Worm (Caenorhabditis elegans) whole organism, L1 larva: ENCODE results near the gene alh-11.

ENCODE experiments used
- Y116A8C.19 ChIP-seq: sonication (generic microtip); optimal IDR thresholded peaks from 2 replicates; lab custom pipeline; 2016; ENCODE audit warnings: missing compliant biosample characterization, missing genetic modification characterization, borderline replicate concordance
- aha-1 ChIP-seq: fragments of 150-350 bp; optimal IDR thresholded peaks from 2 replicates; lab custom pipeline; 2014; ENCODE audit warnings: missing biosample characterization, missing genetic modification characterization
- blmp-1 ChIP-seq: fragments of 150-350 bp; optimal IDR thresholded peaks from 2 replicates; lab custom pipeline; 2014; ENCODE audit warnings: missing biosample characterization, missing genetic modification characterization
- ceh-8 ChIP-seq: fragments of 200-800 bp; sonication (Bioruptor generic); optimal IDR thresholded peaks from 2 replicates; lab custom pipeline; 2018; ENCODE audit warnings: mild to moderate bottlenecking, missing genetic modification characterization, moderate library complexity, missing compliant biosample characterization
- ceh-82 ChIP-seq, 3 experiments: fragments of 150-350 bp in 1 of 3; sonication (generic microtip) in 2 of 3; optimal IDR thresholded peaks; 2 replicates each; lab custom pipeline; 2014 to 2017; ENCODE audit warnings: missing biosample characterization in 3 of 3, missing genetic modification characterization in 3 of 3
- ceh-88 ChIP-seq: fragments of 200-800 bp; sonication (Bioruptor generic); IDR thresholded peaks from 2 replicates; pipeline ENCODE4 v1.3.6; 2022; ENCODE audit warnings: missing genetic modification characterization, missing compliant biosample characterization
- ces-1 ChIP-seq: fragments of 150-350 bp; optimal IDR thresholded peaks from 2 replicates; lab custom pipeline; 2014; ENCODE audit warnings: missing biosample characterization, missing genetic modification reagents, missing genetic modification characterization
- dsc-1 ChIP-seq: sonication (generic microtip); optimal IDR thresholded peaks from 2 replicates; lab custom pipeline; 2016; ENCODE audit warnings: mild to moderate bottlenecking, missing genetic modification characterization, missing compliant biosample characterization
- egl-27 ChIP-seq, 2 experiments: fragments of 150-350 bp in 1 of 2; sonication (generic microtip); optimal IDR thresholded peaks; 3 replicates each; lab custom pipeline; 2017 to 2018; ENCODE audit warnings: missing biosample characterization in 2 of 2, missing genetic modification characterization in 2 of 2, missing genetic modification reagents in 2 of 2
- ets-5 ChIP-seq: fragments of 200-800 bp; sonication (Bioruptor generic); IDR thresholded peaks from 2 replicates; pipeline ENCODE4 v1.3.6; 2022; ENCODE audit warnings: missing genetic modification characterization, missing compliant biosample characterization
- fkh-4 ChIP-seq: sonication (generic microtip); optimal IDR thresholded peaks from 2 replicates; lab custom pipeline; 2016; ENCODE audit warnings: missing compliant biosample characterization, missing genetic modification characterization, borderline replicate concordance
- fkh-8 ChIP-seq: sonication (generic microtip); optimal IDR thresholded peaks from 2 replicates; lab custom pipeline; 2016; ENCODE audit warnings: mild to moderate bottlenecking, missing genetic modification characterization, missing compliant biosample characterization
- hpl-2 ChIP-seq: fragments of 150-350 bp; optimal IDR thresholded peaks from 2 replicates; lab custom pipeline; 2014; ENCODE audit warnings: missing biosample characterization, missing genetic modification reagents, missing genetic modification characterization
- jun-1 ChIP-seq: fragments of 150-350 bp; optimal IDR thresholded peaks from 2 replicates; lab custom pipeline; 2014; ENCODE audit warnings: missing biosample characterization, missing genetic modification reagents, missing genetic modification characterization
- lin-15B ChIP-seq: fragments of 150-350 bp; sonication (generic microtip); optimal IDR thresholded peaks from 3 replicates; lab custom pipeline; 2014; ENCODE audit warnings: missing biosample characterization, missing genetic modification characterization
- lin-35 ChIP-seq, 2 experiments: fragments of 150-350 bp; optimal IDR thresholded peaks; 2 replicates each; lab custom pipeline; 2014; ENCODE audit warnings: missing biosample characterization in 2 of 2, missing genetic modification characterization in 2 of 2, missing genetic modification reagents in 2 of 2
- lsy-2 ChIP-seq, 2 experiments: fragments of 150-350 bp; optimal IDR thresholded peaks; 2 replicates each; lab custom pipeline; 2014; ENCODE audit warnings: missing biosample characterization in 2 of 2, missing genetic modification characterization in 2 of 2
- mef-2 ChIP-seq: fragments of 150-350 bp; optimal IDR thresholded peaks from 2 replicates; lab custom pipeline; 2014; ENCODE audit warnings: missing biosample characterization, missing genetic modification characterization
- mep-1 ChIP-seq: fragments of 150-350 bp; optimal IDR thresholded peaks from 2 replicates; lab custom pipeline; 2014; ENCODE audit warnings: missing biosample characterization, missing genetic modification characterization
- nhr-12 ChIP-seq: sonication (generic microtip); optimal IDR thresholded peaks from 2 replicates; lab custom pipeline; 2017; ENCODE audit warnings: missing biosample characterization, missing genetic modification characterization
- nhr-19 ChIP-seq: fragments of 200-800 bp; sonication (Bioruptor generic); conservative IDR thresholded peaks from 2 replicates; pipeline ENCODE4 v1.3.6; 2022; ENCODE audit warnings: missing genetic modification characterization, missing compliant biosample characterization
- nhr-20 ChIP-seq: sonication (generic microtip); optimal IDR thresholded peaks from 2 replicates; lab custom pipeline; 2016; ENCODE audit warnings: mild to moderate bottlenecking, missing genetic modification characterization, missing compliant biosample characterization
- nhr-47 ChIP-seq: sonication (generic microtip); optimal IDR thresholded peaks from 2 replicates; lab custom pipeline; 2016; ENCODE audit warnings: mild to moderate bottlenecking, missing genetic modification characterization, moderate library complexity, missing compliant biosample characterization
- nhr-85 ChIP-seq: sonication (generic microtip); peaks from one replicate; lab custom pipeline; 2016; ENCODE audit warnings: missing genetic modification characterization, inconsistent platforms, missing compliant biosample characterization
- pqm-1 ChIP-seq: sonication (generic microtip); optimal IDR thresholded peaks from 3 replicates; lab custom pipeline; 2017; ENCODE audit warnings: missing biosample characterization, missing genetic modification characterization
- rnt-1 ChIP-seq: sonication (generic microtip); optimal IDR thresholded peaks from 2 replicates; lab custom pipeline; 2016; ENCODE audit warnings: mild to moderate bottlenecking, missing genetic modification characterization, moderate library complexity, missing compliant biosample characterization
- snpc-4 ChIP-seq: fragments of 150-350 bp; optimal IDR thresholded peaks from 2 replicates; lab custom pipeline; 2014; ENCODE audit warnings: missing biosample characterization, missing genetic modification characterization
- sox-4 ChIP-seq: sonication (generic microtip); optimal IDR thresholded peaks from 2 replicates; lab custom pipeline; 2016; ENCODE audit warnings: missing genetic modification characterization, missing compliant biosample characterization
- swsn-7 ChIP-seq: sonication (generic microtip); optimal IDR thresholded peaks from 2 replicates; lab custom pipeline; 2016; ENCODE audit warnings: missing genetic modification characterization, missing compliant biosample characterization
- tbx-2 ChIP-seq: sonication (generic microtip); optimal IDR thresholded peaks from 2 replicates; lab custom pipeline; 2016; ENCODE audit warnings: missing genetic modification characterization, missing compliant biosample characterization
- tlp-1 ChIP-seq: fragments of 150-350 bp; optimal IDR thresholded peaks from 2 replicates; lab custom pipeline; 2014; ENCODE audit warnings: missing biosample characterization, missing genetic modification characterization
- unc-62 ChIP-seq: fragments of 150-350 bp; optimal IDR thresholded peaks from 2 replicates; lab custom pipeline; 2014; ENCODE audit warnings: missing biosample characterization, missing genetic modification reagents, missing genetic modification characterization
- unc-86 ChIP-seq: sonication (generic microtip); optimal IDR thresholded peaks from 2 replicates; lab custom pipeline; 2016; ENCODE audit warnings: missing genetic modification characterization, missing compliant biosample characterization
- unc-98 ChIP-seq: fragments of 200-800 bp; sonication (Bioruptor generic); IDR thresholded peaks from 2 replicates; pipeline ENCODE4 v1.3.6; 2022; ENCODE audit warnings: missing genetic modification characterization, missing compliant biosample characterization
- xbp-1 ChIP-seq: sonication (generic microtip); optimal IDR thresholded peaks from 2 replicates; lab custom pipeline; 2016; ENCODE audit warnings: missing genetic modification characterization, missing compliant biosample characterization
- zip-4 ChIP-seq: fragments of 200-800 bp; sonication (Bioruptor generic); optimal IDR thresholded peaks from 2 replicates; lab custom pipeline; 2018; ENCODE audit warnings: mild to moderate bottlenecking, missing genetic modification characterization, moderate library complexity, missing compliant biosample characterization

alh-11 gene

DNA sequence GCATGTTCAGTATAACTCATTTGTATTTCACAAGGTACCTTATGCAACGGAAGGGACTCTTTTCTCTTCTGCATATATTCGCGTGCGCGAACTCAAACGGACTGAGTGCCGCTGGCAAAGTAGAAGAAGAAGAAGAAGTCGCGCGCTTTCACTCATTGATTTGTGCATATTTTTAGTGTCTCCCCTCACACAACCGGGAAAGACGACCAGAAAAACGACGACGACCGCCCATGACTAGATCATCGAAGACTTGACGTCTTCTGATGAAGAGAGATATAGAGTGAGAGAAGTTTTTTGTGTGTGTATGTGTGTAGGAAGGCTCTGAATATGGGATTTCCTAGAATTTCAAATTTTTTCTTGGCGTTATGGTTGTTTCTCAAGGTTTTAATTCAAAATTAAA, 14.3 kb downstream of the alh-11 start (continued):
- TF ChIP-seq ceh-88 = no peak
- TF ChIP-seq unc-62 = no peak
- no peak for TF ChIP-seq jun-1
- no peak for TF ChIP-seq mef-2 (tag; lab: Kevin White, UChicago)
- TF ChIP-seq ceh-82 (tag; optimal IDR thresholded peaks at IDR 0.05; lab: Kevin White, UChicago) = peak in 2 of 3 experiments; percentile 10 to 60
- TF ChIP-seq unc-86 (tag; lab: Kevin White, UChicago) = peak; percentile 78
- peak in 1 of 2 experiments; percentile 21 for TF ChIP-seq lsy-2 (tag; optimal IDR thresholded peaks at IDR 0.05; lab: Kevin White, UChicago)
- TF ChIP-seq lin-35 (GFP tag; optimal IDR thresholded peaks at IDR 0.05; lab: Kevin White, UChicago) = peak in 1 of 2 experiments; percentile 15
- peak; percentile 38 for TF ChIP-seq swsn-7
- no peak for TF ChIP-seq ceh-8 (GFP tag; lab: Kevin White, UChicago)
- no peak for TF ChIP-seq ets-5 (GFP tag; lab: Robert Waterston, UW)
- TF ChIP-seq tbx-2 = peak; percentile 11
- peak; percentile 51 for TF ChIP-seq nhr-47
- TF ChIP-seq mep-1 (tag; lab: Kevin White, UChicago) = peak; percentile 20
- TF ChIP-seq fkh-8 (tag; lab: Kevin White, UChicago) = peak; percentile 89

DNA sequence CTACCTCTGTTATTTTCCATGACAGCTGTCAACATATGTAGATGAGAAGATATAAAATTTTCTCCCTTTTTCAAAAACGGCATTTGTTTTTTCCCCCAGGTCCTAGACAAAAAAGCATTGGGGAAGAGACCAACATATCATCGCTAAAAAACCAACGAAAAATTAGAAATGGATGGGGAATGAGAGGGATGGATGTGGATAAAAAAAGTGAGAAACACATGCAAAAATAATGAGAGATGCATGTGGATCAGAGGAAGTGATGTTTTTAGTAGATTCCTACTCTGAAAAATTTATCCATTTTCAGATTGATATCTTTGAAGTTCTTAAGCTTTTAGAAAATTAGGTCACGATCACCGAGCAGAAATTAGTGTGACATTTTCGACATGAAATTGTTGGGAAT, 16.2 kb downstream of the alh-11 start:
- TF ChIP-seq snpc-4 (tag; lab: Kevin White, UChicago) (no peak), dsc-1 (tag; lab: Kevin White, UChicago) (peak; percentile 85)

ce11 chrIII:761476-761875, 17.2 kb downstream of the alh-11 start, which contains the start of gene nlp-52:
Gene nlp-52 (plus strand): TSS chrIII:761776.
- no peak for TF ChIP-seq ceh-88
- TF ChIP-seq egl-27 (tag; optimal IDR thresholded peaks at IDR 0.05; lab: Kevin White, UChicago) = no peak
- no peak for TF ChIP-seq aha-1 (tag; lab: Kevin White, UChicago)
- no peak for TF ChIP-seq hpl-2 (GFP tag; lab: Kevin White, UChicago)
- no peak for TF ChIP-seq lin-15B (tag; lab: Kevin White, UChicago)
- no peak for TF ChIP-seq unc-98 (GFP tag; lab: Robert Waterston, UW)
- TF ChIP-seq rnt-1 (tag; lab: Kevin White, UChicago) = no peak
- no peak for TF ChIP-seq fkh-4 (tag; lab: Kevin White, UChicago)
- no peak for TF ChIP-seq pqm-1 (tag; lab: Kevin White, UChicago)
- no peak for TF ChIP-seq nhr-85 (tag; lab: Kevin White, UChicago)
- no peak for TF ChIP-seq Y116A8C.19 (tag; lab: Kevin White, UChicago)
- TF ChIP-seq zip-4 (GFP tag; lab: Kevin White, UChicago) = no peak
- TF ChIP-seq unc-86 (tag; lab: Kevin White, UChicago) = no peak
- no peak for TF ChIP-seq tlp-1
- TF ChIP-seq fkh-8 (tag; lab: Kevin White, UChicago) = no peak
- no peak for TF ChIP-seq ces-1 (GFP tag; lab: Kevin White, UChicago)
- no peak for TF ChIP-seq xbp-1
- TF ChIP-seq lin-35 (GFP tag; optimal IDR thresholded peaks at IDR 0.05; lab: Kevin White, UChicago) = no peak
- no peak for TF ChIP-seq nhr-20 (tag; lab: Kevin White, UChicago)

- TF ChIP-seq blmp-1 (tag; lab: Kevin White, UChicago) (peak; percentile 36), nhr-12 (no peak), zip-4 (GFP tag; lab: Kevin White, UChicago) (no peak)
Measured at ce11 chrIII:759675-760074, 19.0 kb downstream of the alh-11 start.

DNA sequence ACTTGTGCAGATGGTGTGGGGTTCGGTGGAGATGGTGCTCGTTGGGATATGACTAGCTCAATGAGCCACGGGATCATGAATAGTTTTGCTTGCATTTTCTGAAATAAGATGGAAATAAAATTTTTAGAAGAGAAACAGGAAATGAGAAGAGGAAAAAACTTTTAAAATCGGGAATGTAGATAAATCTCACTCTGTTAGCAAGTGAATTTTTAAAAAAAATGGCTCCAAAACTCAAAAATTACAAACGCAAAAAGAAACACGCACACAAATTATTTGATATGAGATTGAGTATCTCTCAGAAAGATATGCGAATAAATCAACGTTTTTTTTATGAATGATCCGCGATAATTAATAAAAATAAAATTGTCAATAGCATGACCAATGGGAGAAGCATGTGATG, 20.7 kb downstream of the alh-11 start, which contains the start of gene T17H7.7:
Gene T17H7.7, minus strand, starts transcription at position 101 of the 400 bp plus-strand sequence.
- TF ChIP-seq nhr-19 (GFP tag; lab: Robert Waterston, UW) = no peak
- no peak for TF ChIP-seq sox-4 (tag; lab: Kevin White, UChicago)
